Fruit fly (Drosophila melanogaster) whole organism, wandering third instar larva: ENCODE data around the gene unc-13.

Experiments used
- Abd-B ChIP-seq: fragments of >200 bp; optimal IDR thresholded peaks from 2 replicates; lab custom pipeline; 2017; ENCODE audit warnings: missing biosample characterization, missing genetic modification characterization
- CG32264 ChIP-seq: fragments of 200-800 bp; sonication (Bioruptor generic); optimal IDR thresholded peaks from 2 replicates; lab custom pipeline; 2016; ENCODE audit warnings: missing biosample characterization, missing genetic modification characterization
- CG9705 ChIP-seq: fragments of 200-800 bp; sonication (Bioruptor generic); optimal IDR thresholded peaks from 2 replicates; lab custom pipeline; 2018; ENCODE audit warnings: missing biosample characterization, mild to moderate bottlenecking, missing genetic modification characterization
- CrebA ChIP-seq: fragments of 200-800 bp; sonication (Bioruptor generic); optimal IDR thresholded peaks from 2 replicates; lab custom pipeline; 2016; ENCODE audit warnings: missing biosample characterization, mild to moderate bottlenecking, missing genetic modification characterization, borderline replicate concordance
- Dfd ChIP-seq: fragments of >200 bp; optimal IDR thresholded peaks from 2 replicates; lab custom pipeline; 2017; ENCODE audit warnings: missing biosample characterization, missing genetic modification characterization
- Dif ChIP-seq: fragments of 200-275, 200-300 bp; sonication (Bioruptor generic); optimal IDR thresholded peaks from 2 replicates; lab custom pipeline; 2018; ENCODE audit warnings: missing biosample characterization, missing genetic modification characterization; ENCODE audit not compliant: partially characterized antibody
- GATAd ChIP-seq: sonication (Bioruptor generic); optimal IDR thresholded peaks from 2 replicates; lab custom pipeline; 2016; ENCODE audit warnings: missing biosample characterization, missing genetic modification characterization
- Hr78 ChIP-seq: fragments of >200 bp; optimal IDR thresholded peaks from 2 replicates; lab custom pipeline; 2017; ENCODE audit warnings: missing biosample characterization, missing genetic modification characterization
- Hr83 ChIP-seq: fragments of 200-300 bp; sonication (Bioruptor generic); optimal IDR thresholded peaks from 2 replicates; lab custom pipeline; 2016; ENCODE audit warnings: missing biosample characterization, mild to moderate bottlenecking, missing genetic modification characterization, moderate library complexity; ENCODE audit not compliant: poor library complexity, severe bottlenecking
- Mio ChIP-seq: sonication (Bioruptor generic); optimal IDR thresholded peaks from 2 replicates; lab custom pipeline; 2016; ENCODE audit warnings: missing biosample characterization, missing genetic modification characterization
- Myc ChIP-seq: fragments of >200 bp; optimal IDR thresholded peaks from 2 replicates; lab custom pipeline; 2017
- N ChIP-seq: fragments of >200 bp; optimal IDR thresholded peaks from 2 replicates; lab custom pipeline; 2018; ENCODE audit warnings: missing biosample characterization, missing external identifiers, missing genetic modification characterization
- OdsH ChIP-seq: fragments of 200-800 bp; sonication (Bioruptor generic); optimal IDR thresholded peaks from 2 replicates; lab custom pipeline; 2016; ENCODE audit warnings: missing biosample characterization, mild to moderate bottlenecking, missing genetic modification characterization
- Rel ChIP-seq, 2 experiments: fragments of 200-800 bp; sonication (Bioruptor generic) in 1 of 2; optimal IDR thresholded peaks; 2 replicates in 1 of 2; 3 replicates in 1 of 2; lab custom pipeline; 2016 to 2019; ENCODE audit warnings: mild to moderate bottlenecking in 2 of 2, missing biosample characterization in 2 of 2, missing genetic modification characterization in 2 of 2, moderate library complexity in 1 of 2
- Sp1 ChIP-seq: fragments of 200-800 bp; sonication (Bioruptor generic); optimal IDR thresholded peaks from 3 replicates; lab custom pipeline; 2019; ENCODE audit warnings: missing biosample characterization, mild to moderate bottlenecking, missing genetic modification characterization, moderate library complexity
- Vsx2 ChIP-seq: fragments of 200-300, 225-300 bp; sonication (Bioruptor generic); optimal IDR thresholded peaks from 2 replicates; lab custom pipeline; 2018; ENCODE audit warnings: missing biosample characterization, missing genetic modification characterization; ENCODE audit not compliant: partially characterized antibody
- br ChIP-seq: fragments of 200-800 bp; sonication (Bioruptor generic); optimal IDR thresholded peaks from 2 replicates; lab custom pipeline; 2016; ENCODE audit warnings: missing biosample characterization, missing genetic modification characterization
- brk ChIP-seq: fragments of 200-800 bp; sonication (Bioruptor generic); optimal IDR thresholded peaks from 2 replicates; lab custom pipeline; 2016; ENCODE audit warnings: missing biosample characterization, mild to moderate bottlenecking, missing genetic modification characterization
- dl ChIP-seq, 2 experiments: fragments of 175-275, 200-275 bp in 1 of 2; fragments of 200-275 bp in 1 of 2; sonication (Bioruptor generic); optimal IDR thresholded peaks; lab custom pipeline; 2018; ENCODE audit warnings: mild to moderate bottlenecking in 2 of 2, missing biosample characterization in 2 of 2, missing genetic modification characterization in 2 of 2, moderate library complexity in 2 of 2; ENCODE audit not compliant: partially characterized antibody in 2 of 2, insufficient read depth in 1 of 2
- dmrt93B ChIP-seq: fragments of 200-800 bp; sonication (Bioruptor generic); optimal IDR thresholded peaks from 2 replicates; lab custom pipeline; 2018; ENCODE audit warnings: missing biosample characterization, mild to moderate bottlenecking, missing genetic modification characterization
- dsf ChIP-seq: sonication (Bioruptor generic); optimal IDR thresholded peaks from 2 replicates; lab custom pipeline; 2016; ENCODE audit warnings: missing biosample characterization, missing genetic modification characterization, borderline replicate concordance
- ey ChIP-seq: fragments of 200-800 bp; sonication (Bioruptor generic); optimal IDR thresholded peaks from 2 replicates; lab custom pipeline; 2016; ENCODE audit warnings: missing biosample characterization, missing genetic modification characterization
- foxo ChIP-seq, 2 experiments: fragments of 200-800 bp; sonication (Bioruptor generic); optimal IDR thresholded peaks; 2 replicates in 1 of 2; 3 replicates in 1 of 2; lab custom pipeline; 2016 to 2017; ENCODE audit warnings: missing biosample characterization in 2 of 2, missing genetic modification characterization in 2 of 2
- fru ChIP-seq: fragments of 200-800 bp; sonication (Bioruptor generic); optimal IDR thresholded peaks from 3 replicates; lab custom pipeline; 2016; ENCODE audit warnings: missing biosample characterization, mild to moderate bottlenecking, missing genetic modification characterization
- h ChIP-seq: fragments of 200-800 bp; sonication (Bioruptor generic); optimal IDR thresholded peaks from 3 replicates; lab custom pipeline; 2016; ENCODE audit warnings: missing biosample characterization, mild to moderate bottlenecking, missing genetic modification characterization
- jim ChIP-seq: fragments of 175-275, 200-325 bp; sonication (Bioruptor generic); optimal IDR thresholded peaks from 2 replicates; lab custom pipeline; 2016; ENCODE audit warnings: missing biosample characterization, mild to moderate bottlenecking, missing genetic modification characterization
- lola ChIP-seq: fragments of >200 bp; optimal IDR thresholded peaks from 2 replicates; lab custom pipeline; 2017; ENCODE audit warnings: missing biosample characterization, missing genetic modification characterization
- pan ChIP-seq: fragments of >200 bp; optimal IDR thresholded peaks from 2 replicates; lab custom pipeline; 2017
- psq ChIP-seq: fragments of 200-800 bp; sonication (Bioruptor generic); optimal IDR thresholded peaks from 3 replicates; lab custom pipeline; 2017; ENCODE audit warnings: missing biosample characterization, mild to moderate bottlenecking, missing genetic modification characterization, moderate library complexity
- rgr ChIP-seq: fragments of 200-800 bp; sonication (Bioruptor generic); optimal IDR thresholded peaks from 3 replicates; lab custom pipeline; 2016; ENCODE audit warnings: missing biosample characterization, mild to moderate bottlenecking, missing genetic modification characterization
- sv ChIP-seq: fragments of 200-800 bp; sonication (Bioruptor generic); optimal IDR thresholded peaks from 3 replicates; lab custom pipeline; 2016; ENCODE audit warnings: missing biosample characterization, missing genetic modification characterization
- tai ChIP-seq: sonication (Bioruptor generic); optimal IDR thresholded peaks from 2 replicates; lab custom pipeline; 2016; ENCODE audit warnings: missing biosample characterization, missing genetic modification characterization
- woc ChIP-seq: sonication (Bioruptor generic); optimal IDR thresholded peaks from 2 replicates; lab custom pipeline; 2016; ENCODE audit warnings: missing biosample characterization, mild to moderate bottlenecking, missing genetic modification characterization

Gene unc-13

DNA sequence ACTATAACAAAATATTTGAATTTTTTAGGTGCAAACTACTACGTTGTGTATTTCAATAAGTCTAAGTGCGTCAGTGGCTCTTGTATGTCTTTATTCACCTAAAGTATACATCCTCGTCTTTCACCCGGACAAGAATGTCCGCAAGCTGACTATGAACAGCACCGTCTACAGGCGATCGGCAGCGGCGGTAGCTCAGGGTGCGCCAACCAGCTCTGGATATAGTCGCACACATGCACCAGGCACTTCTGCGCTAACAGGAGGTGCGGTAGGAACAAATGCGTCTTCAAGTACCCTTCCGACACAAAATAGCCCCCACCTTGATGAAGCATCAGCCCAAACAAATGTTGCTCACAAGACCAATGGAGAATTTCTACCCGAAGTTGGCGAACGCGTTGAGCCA, 34.1 kb upstream of the unc-13 start:
- no peak for TF ChIP-seq Hr78 (GFP tag; lab: Kevin White, UChicago)
- no peak for TF ChIP-seq OdsH
- no peak for TF ChIP-seq Mio (GFP tag; lab: Kevin White, UChicago)
- no peak for TF ChIP-seq lola
- no peak for TF ChIP-seq CG32264 (GFP tag; lab: Kevin White, UChicago)
- no peak for TF ChIP-seq Myc
- no peak for TF ChIP-seq Rel (GFP tag; optimal IDR thresholded peaks at IDR 0.05; lab: Kevin White, UChicago)
- TF ChIP-seq Rel (tag; optimal IDR thresholded peaks at IDR 0.05; lab: Kevin White, UChicago), result no peak
- no peak for TF ChIP-seq ey (GFP tag; lab: Kevin White, UChicago)
- no peak for TF ChIP-seq N
- no peak for TF ChIP-seq sv (GFP tag; lab: Kevin White, UChicago)
- no peak for TF ChIP-seq dmrt93B (GFP tag; lab: Kevin White, UChicago)
- no peak for TF ChIP-seq br
- TF ChIP-seq h (GFP tag; lab: Kevin White, UChicago), result no peak
- no peak for TF ChIP-seq Hr83 (GFP tag; lab: Kevin White, UChicago)

dm6 chr4:944354-944753, 32.2 kb upstream of the unc-13 start:
- no peak for TF ChIP-seq dmrt93B (GFP tag; lab: Kevin White, UChicago)
- no peak for TF ChIP-seq foxo (GFP tag; optimal IDR thresholded peaks at IDR 0.05; lab: Kevin White, UChicago)
- TF ChIP-seq CG9705, result no peak
- TF ChIP-seq brk (GFP tag; lab: Kevin White, UChicago), result no peak
- no peak for TF ChIP-seq jim (GFP tag; lab: Kevin White, UChicago)
- no peak for TF ChIP-seq OdsH
- TF ChIP-seq Rel (GFP tag; optimal IDR thresholded peaks at IDR 0.05; lab: Kevin White, UChicago), result no peak
- TF ChIP-seq Rel (tag; optimal IDR thresholded peaks at IDR 0.05; lab: Kevin White, UChicago), result no peak

DNA sequence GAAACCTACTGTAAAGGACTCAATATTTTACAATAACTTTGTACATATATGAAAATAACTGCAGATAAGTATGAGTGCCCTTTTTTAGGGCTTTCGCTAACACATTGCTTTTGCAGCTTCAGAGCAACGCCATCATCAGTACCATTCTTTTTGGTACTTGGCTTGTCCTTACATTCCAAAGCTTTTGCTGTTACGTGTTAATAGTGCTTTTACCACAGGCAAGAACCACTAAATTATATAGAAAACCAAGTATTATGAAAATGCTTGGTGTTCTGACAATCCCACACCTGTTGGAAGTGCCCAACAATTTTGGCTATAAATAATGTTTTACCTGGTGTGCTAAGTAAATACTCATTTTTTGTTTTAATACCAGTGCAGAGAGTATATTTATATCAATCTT, 25.0 kb upstream of the unc-13 start:
- no peak for TF ChIP-seq ey (GFP tag; lab: Kevin White, UChicago)
- TF ChIP-seq brk (GFP tag; lab: Kevin White, UChicago), result no peak
- no peak for TF ChIP-seq pan (lab: Kevin White, UChicago)
- TF ChIP-seq fru, result no peak
- no peak for TF ChIP-seq CrebA (GFP tag; lab: Kevin White, UChicago)
- TF ChIP-seq Abd-B (GFP tag; lab: Kevin White, UChicago), result no peak
- TF ChIP-seq tai (GFP tag; lab: Kevin White, UChicago), result no peak
- no peak for TF ChIP-seq Dfd
- no peak for TF ChIP-seq N
- no peak for TF ChIP-seq CG32264 (GFP tag; lab: Kevin White, UChicago)
- TF ChIP-seq woc (GFP tag; lab: Kevin White, UChicago), result no peak
- TF ChIP-seq OdsH, result no peak
- TF ChIP-seq br, result no peak
- TF ChIP-seq psq (GFP tag; lab: Kevin White, UChicago), result no peak
- TF ChIP-seq Sp1 (GFP tag; lab: Kevin White, UChicago), result no peak
- TF ChIP-seq Mio (GFP tag; lab: Kevin White, UChicago), result no peak
- TF ChIP-seq dl (GFP tag; optimal IDR thresholded peaks at IDR 0.05; lab: Kevin White, UChicago; ENCODE audit: insufficient read depth in 1 of 2, partially characterized antibody in 2 of 2), result no peak
- no peak for TF ChIP-seq jim (GFP tag; lab: Kevin White, UChicago)
- TF ChIP-seq Vsx2 (GFP tag; lab: Kevin White, UChicago), result no peak

DNA sequence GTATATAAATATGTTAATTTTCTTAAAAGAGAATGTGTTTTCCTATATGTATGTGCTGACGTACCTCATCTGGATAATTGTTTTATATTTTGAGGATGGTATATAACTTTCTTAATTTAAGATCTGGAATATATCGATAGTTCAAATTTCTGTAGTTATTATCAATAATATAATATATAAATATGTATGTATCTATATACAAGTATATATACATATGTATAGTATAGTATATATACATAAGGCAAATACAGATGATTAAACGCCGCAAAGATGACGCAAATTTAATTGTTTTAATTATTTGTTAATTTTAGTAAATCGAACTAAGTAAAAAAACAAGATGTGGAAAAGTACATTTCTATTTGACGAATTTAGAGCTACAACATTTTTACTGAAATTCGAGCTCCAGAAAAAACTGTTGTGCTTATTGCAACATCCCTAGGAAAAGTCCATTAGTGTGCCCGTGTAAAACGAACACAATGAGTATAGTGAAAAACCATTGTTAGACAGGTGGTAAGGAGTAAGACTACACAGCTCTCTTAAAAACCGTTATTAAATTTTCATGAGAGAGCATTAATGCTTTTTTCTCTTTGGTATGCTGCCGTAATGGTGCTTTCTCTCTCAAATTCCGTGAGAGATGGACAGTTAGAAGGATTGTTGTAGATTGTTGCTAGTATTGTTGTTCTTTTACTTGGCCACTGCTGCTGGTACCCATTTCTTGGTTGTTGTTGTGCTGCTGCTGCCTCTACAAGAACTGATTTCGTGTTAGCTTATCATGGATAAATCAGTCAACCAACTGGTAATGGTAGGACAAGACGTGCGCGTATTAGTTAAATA, 24.1 kb upstream of the unc-13 start, which contains the start of gene mGluR:
Gene mGluR (plus strand): TSS at position 784 of the 834 bp plus-strand sequence.
- TF ChIP-seq Hr83 (GFP tag; lab: Kevin White, UChicago) (no peak), fru (no peak), ey (GFP tag; lab: Kevin White, UChicago) (no peak), rgr (GFP tag; lab: Kevin White, UChicago) (no peak), psq (GFP tag; lab: Kevin White, UChicago) (no peak), dsf (GFP tag; lab: Kevin White, UChicago) (no peak), Dif (GFP tag; lab: Kevin White, UChicago) (no peak), GATAd (GFP tag; lab: Kevin White, UChicago) (no peak), tai (GFP tag; lab: Kevin White, UChicago) (no peak)
